Worm (Caenorhabditis elegans): Measurements from ENCODE around the gene srh-251.

DNA sequence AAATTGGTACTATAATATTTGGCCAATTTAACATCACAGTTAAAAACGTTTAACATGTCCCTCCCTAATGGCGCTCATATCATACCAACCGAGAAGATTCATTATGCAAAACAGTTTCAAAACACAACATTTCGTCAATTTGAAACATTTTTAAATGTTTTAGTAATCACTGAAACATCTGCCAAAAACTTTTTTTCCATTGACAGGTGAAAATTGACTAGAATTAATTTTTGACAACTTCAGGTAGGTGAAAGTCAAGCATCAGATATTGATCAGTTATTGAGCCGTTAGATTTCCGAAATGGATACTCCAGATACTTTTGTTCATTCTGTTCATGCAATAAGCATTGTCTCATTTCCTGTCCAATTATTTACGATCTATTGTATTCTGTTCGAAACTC lies 27.2 kb upstream of the srh-251 start, which contains the start of gene srh-257:
- TF ChIP-seq W03F9.2 (tag; optimal IDR thresholded peaks at IDR 0.05) (no peak), him-1 (tag; optimal IDR thresholded peaks at IDR 0.05) (no peak), dao-5 (tag; optimal IDR thresholded peaks at IDR 0.05) (no peak)

All from whole organism, L4/young adult.